Worm (Caenorhabditis elegans) whole organism, L3 larva: Measurements from ENCODE around the gene ntl-3.

Experiments
- R02D3.7 ChIP-seq: fragments of 150-350 bp; optimal IDR thresholded peaks from 2 replicates; lab custom pipeline; 2014; ENCODE audit warnings: missing biosample characterization, missing genetic modification characterization
- ZK546.5 ChIP-seq: sonication (generic microtip); optimal IDR thresholded peaks from 2 replicates; lab custom pipeline; 2017; ENCODE audit warnings: missing biosample characterization, missing genetic modification characterization
- aly-2 ChIP-seq: fragments of 150-350 bp; optimal IDR thresholded peaks from 2 replicates; lab custom pipeline; 2014; ENCODE audit warnings: missing biosample characterization, missing genetic modification characterization
- ama-1 ChIP-seq: fragments of 150-350 bp; optimal IDR thresholded peaks from 2 replicates; lab custom pipeline; 2018
- ceh-16 ChIP-seq: sonication (generic microtip); optimal IDR thresholded peaks from 2 replicates; lab custom pipeline; 2017; ENCODE audit warnings: missing biosample characterization, missing genetic modification characterization
- ceh-28 ChIP-seq: fragments of 150-350 bp; optimal IDR thresholded peaks from 2 replicates; lab custom pipeline; 2014; ENCODE audit warnings: missing biosample characterization, missing genetic modification reagents, missing genetic modification characterization
- ceh-9 ChIP-seq: sonication (generic microtip); optimal IDR thresholded peaks from 2 replicates; lab custom pipeline; 2018; ENCODE audit warnings: missing biosample characterization, missing genetic modification characterization
- daf-12 ChIP-seq: fragments of 150-350 bp; optimal IDR thresholded peaks from 2 replicates; lab custom pipeline; 2014; ENCODE audit warnings: missing biosample characterization, missing genetic modification reagents, missing genetic modification characterization
- egl-27 ChIP-seq: sonication (generic microtip); optimal IDR thresholded peaks from 4 replicates; lab custom pipeline; 2017; ENCODE audit warnings: missing biosample characterization, missing genetic modification reagents, missing genetic modification characterization
- egl-5 ChIP-seq: fragments of 150-350 bp; optimal IDR thresholded peaks from 2 replicates; lab custom pipeline; 2017; ENCODE audit warnings: missing biosample characterization, missing genetic modification reagents, missing genetic modification characterization, inconsistent platforms
- elt-1 ChIP-seq: fragments of 150-350 bp; optimal IDR thresholded peaks from 2 replicates; lab custom pipeline; 2014; ENCODE audit warnings: missing biosample characterization, missing genetic modification characterization
- elt-2 ChIP-seq: sonication (generic microtip); optimal IDR thresholded peaks from 2 replicates; lab custom pipeline; 2016; ENCODE audit warnings: missing genetic modification reagents, mild to moderate bottlenecking, missing genetic modification characterization, missing compliant biosample characterization
- elt-3 ChIP-seq, 3 experiments: fragments of 150-350 bp in 1 of 3; sonication (generic microtip) in 2 of 3; optimal IDR thresholded peaks; 2 replicates in 2 of 3; 4 replicates in 1 of 3; lab custom pipeline; 2014 to 2017; ENCODE audit warnings: missing biosample characterization in 3 of 3, missing genetic modification characterization in 3 of 3
- fkh-10 ChIP-seq: sonication (generic microtip); optimal IDR thresholded peaks from 2 replicates; lab custom pipeline; 2017; ENCODE audit warnings: missing biosample characterization, missing genetic modification reagents, missing genetic modification characterization
- fos-1 ChIP-seq: fragments of 150-350 bp; optimal IDR thresholded peaks from 2 replicates; lab custom pipeline; 2014; ENCODE audit warnings: missing biosample characterization, missing genetic modification characterization
- hmg-11 ChIP-seq: sonication (generic microtip); optimal IDR thresholded peaks from 2 replicates; lab custom pipeline; 2016; ENCODE audit warnings: missing genetic modification characterization, missing compliant biosample characterization
- jun-1 ChIP-seq: fragments of 150-350 bp; optimal IDR thresholded peaks from 2 replicates; lab custom pipeline; 2014; ENCODE audit warnings: missing biosample characterization, missing genetic modification reagents, missing genetic modification characterization
- lin-15B ChIP-seq: fragments of 150-350 bp; optimal IDR thresholded peaks from 2 replicates; lab custom pipeline; 2014; ENCODE audit warnings: missing biosample characterization, missing genetic modification characterization
- lin-39 ChIP-seq: fragments of 150-350 bp; optimal IDR thresholded peaks from 2 replicates; lab custom pipeline; 2018; ENCODE audit warnings: missing biosample characterization, missing genetic modification reagents, missing genetic modification characterization
- lsy-12 ChIP-seq: sonication (generic microtip); optimal IDR thresholded peaks from 2 replicates; lab custom pipeline; 2016; ENCODE audit warnings: mild to moderate bottlenecking, missing genetic modification characterization, missing compliant biosample characterization
- mdl-1 ChIP-seq: fragments of 150-350 bp; optimal IDR thresholded peaks from 2 replicates; lab custom pipeline; 2014; ENCODE audit warnings: missing biosample characterization, missing genetic modification characterization
- mml-1 ChIP-seq: fragments of 150-350 bp; sonication (generic microtip); optimal IDR thresholded peaks from 3 replicates; lab custom pipeline; 2014; ENCODE audit warnings: missing biosample characterization, missing genetic modification characterization
- nfya-1 ChIP-seq: sonication (generic microtip); optimal IDR thresholded peaks from 2 replicates; lab custom pipeline; 2017; ENCODE audit warnings: missing genetic modification characterization, mild to moderate bottlenecking, missing compliant biosample characterization, antibody characterized with exemption, moderate library complexity; ENCODE audit not compliant: insufficient read depth
- nhr-11 ChIP-seq: fragments of 150-350 bp; optimal IDR thresholded peaks from 2 replicates; lab custom pipeline; 2014; ENCODE audit warnings: missing biosample characterization, missing genetic modification characterization
- nhr-12 ChIP-seq: fragments of 150-350 bp; optimal IDR thresholded peaks from 2 replicates; lab custom pipeline; 2014; ENCODE audit warnings: missing biosample characterization, missing genetic modification characterization
- nhr-23 ChIP-seq: fragments of 150-350 bp; optimal IDR thresholded peaks from 2 replicates; lab custom pipeline; 2014; ENCODE audit warnings: missing biosample characterization, missing genetic modification reagents, missing genetic modification characterization
- nhr-237 ChIP-seq: fragments of 150-350 bp; optimal IDR thresholded peaks from 2 replicates; lab custom pipeline; 2014; ENCODE audit warnings: missing biosample characterization, missing genetic modification characterization
- nhr-25 ChIP-seq: sonication (generic microtip); optimal IDR thresholded peaks from 2 replicates; lab custom pipeline; 2017; ENCODE audit warnings: missing biosample characterization, missing genetic modification characterization
- nhr-28 ChIP-seq: fragments of 150-350 bp; optimal IDR thresholded peaks from 2 replicates; lab custom pipeline; 2014; ENCODE audit warnings: missing biosample characterization, missing genetic modification characterization
- nhr-43 ChIP-seq: sonication (generic microtip); optimal IDR thresholded peaks from 2 replicates; lab custom pipeline; 2016; ENCODE audit warnings: mild to moderate bottlenecking, missing genetic modification characterization, missing compliant biosample characterization; ENCODE audit not compliant: poor library complexity, severe bottlenecking
- nhr-67 ChIP-seq: fragments of 150-350 bp; optimal IDR thresholded peaks from 2 replicates; lab custom pipeline; 2014; ENCODE audit warnings: missing biosample characterization, missing genetic modification characterization
- nhr-77 ChIP-seq: fragments of 150-350 bp; optimal IDR thresholded peaks from 2 replicates; lab custom pipeline; 2014; ENCODE audit warnings: missing biosample characterization, missing genetic modification characterization
- pha-4 ChIP-seq: fragments of 150-350 bp; optimal IDR thresholded peaks from 2 replicates; lab custom pipeline; 2014; ENCODE audit warnings: missing biosample characterization, missing genetic modification reagents, missing genetic modification characterization
- pqm-1 ChIP-seq: fragments of 150-350 bp; optimal IDR thresholded peaks from 2 replicates; lab custom pipeline; 2017; ENCODE audit warnings: missing biosample characterization, missing genetic modification characterization, inconsistent platforms
- sea-2 ChIP-seq: fragments of 150-350 bp; sonication (generic microtip); optimal IDR thresholded peaks from 4 replicates; lab custom pipeline; 2014; ENCODE audit warnings: missing biosample characterization, missing genetic modification reagents, missing genetic modification characterization
- skn-1 ChIP-seq: fragments of 150-350 bp; optimal IDR thresholded peaks from 2 replicates; lab custom pipeline; 2014; ENCODE audit warnings: missing biosample characterization, missing genetic modification characterization
- snpc-4 ChIP-seq: fragments of 150-350 bp; optimal IDR thresholded peaks from 2 replicates; lab custom pipeline; 2014; ENCODE audit warnings: missing biosample characterization, missing genetic modification characterization
- tbx-2 ChIP-seq: sonication (generic microtip); optimal IDR thresholded peaks from 2 replicates; lab custom pipeline; 2016; ENCODE audit warnings: mild to moderate bottlenecking, missing genetic modification characterization, missing compliant biosample characterization
- unc-39 ChIP-seq: sonication (generic microtip); optimal IDR thresholded peaks from 4 replicates; lab custom pipeline; 2017; ENCODE audit warnings: missing biosample characterization, missing genetic modification characterization
- unc-62 ChIP-seq: fragments of 150-350 bp; sonication (generic microtip); optimal IDR thresholded peaks from 4 replicates; lab custom pipeline; 2014; ENCODE audit warnings: missing biosample characterization, missing genetic modification reagents, missing genetic modification characterization
- zag-1 ChIP-seq: fragments of 150-350 bp; optimal IDR thresholded peaks from 2 replicates; lab custom pipeline; 2014; ENCODE audit warnings: missing biosample characterization, missing genetic modification characterization
- ztf-11 ChIP-seq: fragments of 150-350 bp; optimal IDR thresholded peaks from 2 replicates; lab custom pipeline; 2014; ENCODE audit warnings: missing biosample characterization, missing genetic modification characterization
- ztf-4 ChIP-seq: fragments of 150-350 bp; optimal IDR thresholded peaks from 2 replicates; lab custom pipeline; 2014; ENCODE audit warnings: missing biosample characterization, missing genetic modification characterization

The ntl-3 gene

DNA sequence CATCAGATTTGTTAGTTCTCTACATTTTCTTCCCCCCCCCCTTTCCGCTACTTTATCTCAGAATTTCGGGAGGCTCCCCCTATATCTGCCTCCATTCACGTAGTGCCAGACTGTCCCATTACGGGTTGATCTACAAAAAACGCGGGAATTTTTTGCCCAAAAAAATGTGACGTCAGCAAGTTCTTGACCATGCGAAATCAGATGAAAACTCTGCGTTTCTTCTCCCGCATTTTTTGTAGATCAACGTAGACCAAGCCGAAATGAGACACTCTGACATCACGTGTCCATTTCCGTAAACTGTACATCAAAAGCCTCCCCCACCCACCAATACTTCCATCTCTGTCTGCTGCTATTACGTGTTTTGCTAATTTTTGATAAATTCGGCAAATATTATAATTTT is 21.7 kb downstream of the ntl-3 start:
- TF ChIP-seq egl-5 (tag; lab: Kevin White, UChicago) (no peak), ZK546.5 (tag; lab: Kevin White, UChicago) (no peak), egl-27 (no peak), ceh-9 (no peak), nhr-77 (tag; lab: Kevin White, UChicago) (no peak), elt-1 (tag; lab: Kevin White, UChicago) (no peak), ama-1 (lab: Kevin White, UChicago) (no peak)

ce11 chrIII:11824088-11824487 is 22.2 kb downstream of the ntl-3 start:
- TF ChIP-seq zag-1 (no peak), nhr-11 (tag; lab: Kevin White, UChicago) (no peak), elt-1 (tag; lab: Kevin White, UChicago) (no peak), nhr-237 (tag; lab: Kevin White, UChicago) (no peak), R02D3.7 (tag; lab: Kevin White, UChicago) (no peak), nhr-43 (tag; lab: Kevin White, UChicago) (no peak), pha-4 (tag; lab: Kevin White, UChicago) (no peak), nhr-23 (tag; lab: Kevin White, UChicago) (no peak), fkh-10 (GFP tag; lab: Kevin White, UChicago) (no peak), tbx-2 (tag; lab: Kevin White, UChicago) (no peak), snpc-4 (no peak), unc-62 (GFP tag; lab: Kevin White, UChicago) (no peak), lin-39 (tag; lab: Kevin White, UChicago) (no peak), ama-1 (lab: Kevin White, UChicago) (no peak), sea-2 (GFP tag; lab: Kevin White, UChicago) (no peak), skn-1 (tag; lab: Kevin White, UChicago) (no peak)

DNA sequence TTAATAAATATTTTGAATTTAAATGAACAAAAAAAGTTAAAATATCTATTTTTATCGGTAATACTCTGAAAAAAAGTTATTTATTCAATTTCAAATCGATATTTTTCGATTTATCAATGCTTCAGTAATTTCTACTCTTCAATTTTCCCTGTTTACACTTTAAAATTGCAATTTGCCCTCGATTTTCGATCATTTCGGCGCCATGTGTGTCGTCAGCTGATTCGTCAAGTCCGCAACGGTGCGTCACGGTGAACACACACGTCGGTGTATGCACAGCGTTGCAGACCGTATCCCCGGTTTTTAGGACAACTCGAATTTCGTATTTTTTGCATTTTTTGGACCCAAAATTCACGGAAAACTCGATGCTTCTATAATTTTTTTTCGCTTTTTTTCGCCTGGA is 23.0 kb downstream of the ntl-3 start, which contains the start of gene C18D11.3:
TSS of gene C18D11.3 (plus strand) at position 189 of the 400 bp plus-strand sequence.
- TF ChIP-seq nhr-25 (tag; lab: Kevin White, UChicago) = peak; percentile 93
- no peak for TF ChIP-seq nhr-12
- peak; percentile 90 for TF ChIP-seq egl-5 (tag; lab: Kevin White, UChicago)
- peak; percentile 67 for TF ChIP-seq hmg-11 (tag; lab: Kevin White, UChicago)
- peak; percentile 15 for TF ChIP-seq elt-1 (tag; lab: Kevin White, UChicago)
- peak; percentile 92 for TF ChIP-seq lin-15B (tag; lab: Kevin White, UChicago)
- no peak for TF ChIP-seq ztf-11
- peak; percentile 66 for TF ChIP-seq skn-1 (tag; lab: Kevin White, UChicago)
- TF ChIP-seq nhr-23 (tag; lab: Kevin White, UChicago) = peak; percentile 83
- no peak for TF ChIP-seq R02D3.7 (tag; lab: Kevin White, UChicago)
- TF ChIP-seq snpc-4 = peak; percentile 89
- peak; percentile 46 for TF ChIP-seq pqm-1 (tag; lab: Kevin White, UChicago)
- TF ChIP-seq nhr-28 (tag; lab: Kevin White, UChicago) = no peak
- TF ChIP-seq jun-1 (tag; lab: Kevin White, UChicago) = peak; percentile 66
- no peak for TF ChIP-seq unc-39 (tag; lab: Kevin White, UChicago)
- TF ChIP-seq daf-12 = no peak
- TF ChIP-seq sea-2 (GFP tag; lab: Kevin White, UChicago) = peak; percentile 49
- no peak for TF ChIP-seq aly-2 (tag; lab: Kevin White, UChicago)
- TF ChIP-seq mdl-1 = no peak
- peak; percentile 37 for TF ChIP-seq nhr-43 (tag; lab: Kevin White, UChicago)
- TF ChIP-seq lin-39 (tag; lab: Kevin White, UChicago) = peak; percentile 92
- TF ChIP-seq ZK546.5 (tag; lab: Kevin White, UChicago) = no peak
- TF ChIP-seq ceh-28 = peak; percentile 50
- TF ChIP-seq mml-1 = no peak
- TF ChIP-seq nfya-1 (tag; lab: Kevin White, UChicago) = peak; percentile 97
- peak; percentile 1 for TF ChIP-seq ama-1 (lab: Kevin White, UChicago)
- TF ChIP-seq fos-1 (tag; lab: Kevin White, UChicago) = no peak
- TF ChIP-seq nhr-67 (tag; lab: Kevin White, UChicago) = no peak
- peak; percentile 48 for TF ChIP-seq lsy-12
- TF ChIP-seq tbx-2 (tag; lab: Kevin White, UChicago) = peak; percentile 17
- no peak for TF ChIP-seq elt-3 (tag; optimal IDR thresholded peaks at IDR 0.05; lab: Kevin White, UChicago)
- TF ChIP-seq zag-1 = no peak
- no peak for TF ChIP-seq fkh-10 (GFP tag; lab: Kevin White, UChicago)
- TF ChIP-seq ztf-4 (tag; lab: Kevin White, UChicago) = no peak
- no peak for TF ChIP-seq ceh-16 (tag; lab: Kevin White, UChicago)
- TF ChIP-seq elt-2 (tag; lab: Kevin White, UChicago) = peak; percentile 86
- no peak for TF ChIP-seq nhr-11 (tag; lab: Kevin White, UChicago)
- peak; percentile 98 for TF ChIP-seq pha-4 (tag; lab: Kevin White, UChicago)
